Worm (Caenorhabditis elegans): ENCODE data around the gene Y11D7A.8.

DNA sequence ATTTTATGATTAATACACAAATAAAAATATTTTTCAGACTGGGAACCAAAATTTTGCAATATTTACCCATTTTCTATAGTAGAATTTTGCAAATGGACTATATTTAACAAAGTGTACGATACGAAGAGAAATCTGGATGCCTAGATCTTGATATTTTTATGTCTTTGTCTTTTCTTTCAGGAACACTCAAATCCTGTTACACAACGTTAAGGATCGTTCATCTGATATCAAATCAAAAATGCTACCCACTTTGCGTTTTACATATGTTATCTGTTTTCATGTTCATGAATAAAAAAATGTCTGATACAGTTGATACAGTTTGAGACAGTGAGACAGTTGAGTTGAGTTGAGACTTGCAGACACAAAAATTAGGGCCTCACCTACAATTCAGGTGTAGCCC is 45.1 kb downstream of the Y11D7A.8 start, which contains the start of gene F49C12.1:
- TF ChIP-seq blmp-1 (tag; optimal IDR thresholded peaks at IDR 0.05), result no peak
- no peak for TF ChIP-seq ztf-11 (tag; optimal IDR thresholded peaks at IDR 0.05)
- no peak for TF ChIP-seq lsy-2 (tag; optimal IDR thresholded peaks at IDR 0.05)
- no peak for TF ChIP-seq nhr-237 (tag; optimal IDR thresholded peaks at IDR 0.05)
- no peak for TF ChIP-seq nhr-2 (tag; optimal IDR thresholded peaks at IDR 0.05)
- no peak for TF ChIP-seq nhr-12 (tag; optimal IDR thresholded peaks at IDR 0.05)
- TF ChIP-seq mab-5 (tag; optimal IDR thresholded peaks at IDR 0.05), result no peak
- no peak for TF ChIP-seq unc-39 (tag; optimal IDR thresholded peaks at IDR 0.05)
- no peak for TF ChIP-seq snpc-4 (tag; optimal IDR thresholded peaks at IDR 0.05)
- no peak for TF ChIP-seq nhr-28 (tag; optimal IDR thresholded peaks at IDR 0.05)
- no peak for TF ChIP-seq elt-1 (tag; optimal IDR thresholded peaks at IDR 0.05; ENCODE audit: borderline replicate concordance, insufficient read depth)
- TF ChIP-seq mep-1 (tag; optimal IDR thresholded peaks at IDR 0.05), result no peak
- no peak for TF ChIP-seq nhr-76 (tag; optimal IDR thresholded peaks at IDR 0.05)
- no peak for TF ChIP-seq unc-62 (GFP tag; optimal IDR thresholded peaks at IDR 0.05)

All from whole organism, mixed stage, embryonic.